Worm (Caenorhabditis elegans) whole organism, L1 larva: Measurements from ENCODE around the gene B0546.3.

ENCODE experiments used
- C04F5.9 ChIP-seq: sonication (generic microtip); optimal IDR thresholded peaks from 2 replicates; lab custom pipeline; 2016; ENCODE audit warnings: missing genetic modification characterization, missing compliant biosample characterization
- C34B4.2 ChIP-seq: sonication (generic microtip); optimal IDR thresholded peaks from 2 replicates; lab custom pipeline; 2017; ENCODE audit warnings: mild to moderate bottlenecking, missing genetic modification characterization, missing compliant biosample characterization
- F16B12.6 ChIP-seq: fragments of 150-350 bp; optimal IDR thresholded peaks from 2 replicates; lab custom pipeline; 2014; ENCODE audit warnings: missing biosample characterization, missing genetic modification characterization
- Y116A8C.19 ChIP-seq: sonication (generic microtip); optimal IDR thresholded peaks from 2 replicates; lab custom pipeline; 2016; ENCODE audit warnings: missing compliant biosample characterization, missing genetic modification characterization, borderline replicate concordance
- aly-2 ChIP-seq: fragments of 150-350 bp; optimal IDR thresholded peaks from 2 replicates; lab custom pipeline; 2014; ENCODE audit warnings: missing biosample characterization, missing genetic modification characterization
- ceh-8 ChIP-seq: fragments of 200-800 bp; sonication (Bioruptor generic); optimal IDR thresholded peaks from 2 replicates; lab custom pipeline; 2018; ENCODE audit warnings: mild to moderate bottlenecking, missing genetic modification characterization, moderate library complexity, missing compliant biosample characterization
- ceh-88 ChIP-seq: fragments of 200-800 bp; sonication (Bioruptor generic); IDR thresholded peaks from 2 replicates; pipeline ENCODE4 v1.3.6; 2022; ENCODE audit warnings: missing genetic modification characterization, missing compliant biosample characterization
- ceh-90 ChIP-seq: sonication (generic microtip); optimal IDR thresholded peaks from 2 replicates; lab custom pipeline; 2016; ENCODE audit warnings: missing genetic modification characterization, missing compliant biosample characterization
- ces-1 ChIP-seq: fragments of 150-350 bp; optimal IDR thresholded peaks from 2 replicates; lab custom pipeline; 2014; ENCODE audit warnings: missing biosample characterization, missing genetic modification reagents, missing genetic modification characterization
- dpl-1 ChIP-seq, 3 experiments: fragments of 150-350 bp in 2 of 3; sonication (generic microtip) in 1 of 3; optimal IDR thresholded peaks; 2 replicates each; lab custom pipeline; 2014 to 2017; ENCODE audit warnings: missing biosample characterization in 3 of 3, missing genetic modification characterization in 3 of 3, missing genetic modification reagents in 3 of 3
- dsc-1 ChIP-seq: sonication (generic microtip); optimal IDR thresholded peaks from 2 replicates; lab custom pipeline; 2016; ENCODE audit warnings: mild to moderate bottlenecking, missing genetic modification characterization, missing compliant biosample characterization
- efl-1 ChIP-seq, 4 experiments: fragments of 150-350 bp; optimal IDR thresholded peaks in 3 of 4; peaks in 1 of 4; 1 replicate in 1 of 4; 2 replicates in 3 of 4; lab custom pipeline; 2014; ENCODE audit warnings: missing biosample characterization in 2 of 4, missing genetic modification characterization in 2 of 4, missing genetic modification reagents in 2 of 4
- efl-3 ChIP-seq: fragments of 200-800 bp; sonication (Bioruptor generic); optimal IDR thresholded peaks from 2 replicates; lab custom pipeline; 2018; ENCODE audit warnings: mild to moderate bottlenecking, missing genetic modification characterization, missing compliant biosample characterization
- egl-13 ChIP-seq: sonication (generic microtip); optimal IDR thresholded peaks from 2 replicates; lab custom pipeline; 2016; ENCODE audit warnings: missing genotype, missing genetic modification reagents, missing genetic modification characterization, missing compliant biosample characterization
- ets-5 ChIP-seq: fragments of 200-800 bp; sonication (Bioruptor generic); IDR thresholded peaks from 2 replicates; pipeline ENCODE4 v1.3.6; 2022; ENCODE audit warnings: missing genetic modification characterization, missing compliant biosample characterization
- hlh-17 ChIP-seq: fragments of 200-800 bp; sonication (Bioruptor generic); optimal IDR thresholded peaks from 2 replicates; lab custom pipeline; 2018; ENCODE audit warnings: missing genetic modification characterization, mild to moderate bottlenecking, missing compliant biosample characterization, moderate library complexity, borderline replicate concordance
- hlh-4 ChIP-seq: sonication (generic microtip); optimal IDR thresholded peaks from 2 replicates; lab custom pipeline; 2016; ENCODE audit warnings: mild to moderate bottlenecking, missing genetic modification characterization, missing compliant biosample characterization
- hpl-2 ChIP-seq: fragments of 150-350 bp; optimal IDR thresholded peaks from 2 replicates; lab custom pipeline; 2014; ENCODE audit warnings: missing biosample characterization, missing genetic modification reagents, missing genetic modification characterization
- irx-1 ChIP-seq: sonication (generic microtip); optimal IDR thresholded peaks from 2 replicates; lab custom pipeline; 2016; ENCODE audit warnings: missing genetic modification characterization, missing compliant biosample characterization
- isw-1 ChIP-seq: fragments of 200-800 bp; sonication (Bioruptor generic); IDR thresholded peaks from 2 replicates; pipeline ENCODE4 v1.3.6; 2022; ENCODE audit warnings: missing genetic modification characterization, missing compliant biosample characterization
- jun-1 ChIP-seq: fragments of 150-350 bp; optimal IDR thresholded peaks from 2 replicates; lab custom pipeline; 2014; ENCODE audit warnings: missing biosample characterization, missing genetic modification reagents, missing genetic modification characterization
- lin-13 ChIP-seq: fragments of 150-350 bp; optimal IDR thresholded peaks from 2 replicates; lab custom pipeline; 2014; ENCODE audit warnings: missing biosample characterization, missing genetic modification reagents, missing genetic modification characterization
- lin-14 ChIP-seq: fragments of 200-800 bp; sonication (Bioruptor generic); optimal IDR thresholded peaks from 2 replicates; lab custom pipeline; 2018; ENCODE audit warnings: mild to moderate bottlenecking, missing genetic modification characterization, moderate library complexity, missing compliant biosample characterization
- lin-35 ChIP-seq, 2 experiments: fragments of 150-350 bp; optimal IDR thresholded peaks; 2 replicates each; lab custom pipeline; 2014; ENCODE audit warnings: missing biosample characterization in 2 of 2, missing genetic modification characterization in 2 of 2, missing genetic modification reagents in 2 of 2
- mab-9 ChIP-seq: fragments of 200-800 bp; sonication (Bioruptor generic); IDR thresholded peaks from 2 replicates; pipeline ENCODE4 v1.3.6; 2022; ENCODE audit warnings: missing genetic modification reagents, missing genetic modification characterization, missing compliant biosample characterization
- mep-1 ChIP-seq: fragments of 150-350 bp; optimal IDR thresholded peaks from 2 replicates; lab custom pipeline; 2014; ENCODE audit warnings: missing biosample characterization, missing genetic modification characterization
- nhr-11 ChIP-seq: fragments of 150-350 bp; optimal IDR thresholded peaks from 2 replicates; lab custom pipeline; 2014; ENCODE audit warnings: missing biosample characterization, missing genetic modification characterization
- nhr-12 ChIP-seq: sonication (generic microtip); optimal IDR thresholded peaks from 2 replicates; lab custom pipeline; 2017; ENCODE audit warnings: missing biosample characterization, missing genetic modification characterization
- nhr-20 ChIP-seq: sonication (generic microtip); optimal IDR thresholded peaks from 2 replicates; lab custom pipeline; 2016; ENCODE audit warnings: mild to moderate bottlenecking, missing genetic modification characterization, missing compliant biosample characterization
- nhr-237 ChIP-seq: fragments of 150-350 bp; optimal IDR thresholded peaks from 2 replicates; lab custom pipeline; 2014; ENCODE audit warnings: missing biosample characterization, missing genetic modification characterization
- nhr-71 ChIP-seq: sonication (generic microtip); optimal IDR thresholded peaks from 2 replicates; lab custom pipeline; 2016; ENCODE audit warnings: mild to moderate bottlenecking, missing genetic modification characterization, moderate library complexity, missing compliant biosample characterization
- nhr-76 ChIP-seq: sonication (generic microtip); optimal IDR thresholded peaks from 2 replicates; lab custom pipeline; 2017; ENCODE audit warnings: missing biosample characterization, missing genetic modification characterization
- nhr-77 ChIP-seq: fragments of 150-350 bp; optimal IDR thresholded peaks from 2 replicates; lab custom pipeline; 2014; ENCODE audit warnings: missing biosample characterization, missing genetic modification characterization
- nhr-84 ChIP-seq: sonication (generic microtip); optimal IDR thresholded peaks from 2 replicates; lab custom pipeline; 2017; ENCODE audit warnings: missing biosample characterization, missing genetic modification characterization
- nhr-85 ChIP-seq: sonication (generic microtip); peaks from one replicate; lab custom pipeline; 2016; ENCODE audit warnings: missing genetic modification characterization, inconsistent platforms, missing compliant biosample characterization
- nhr-90 ChIP-seq: sonication (generic microtip); optimal IDR thresholded peaks from 2 replicates; lab custom pipeline; 2016; ENCODE audit warnings: mild to moderate bottlenecking, missing genetic modification characterization, missing compliant biosample characterization; ENCODE audit not compliant: poor library complexity
- pqm-1 ChIP-seq: sonication (generic microtip); optimal IDR thresholded peaks from 3 replicates; lab custom pipeline; 2017; ENCODE audit warnings: missing biosample characterization, missing genetic modification characterization
- skn-1 ChIP-seq: fragments of 150-350 bp; optimal IDR thresholded peaks from 2 replicates; lab custom pipeline; 2014; ENCODE audit warnings: missing biosample characterization, missing genetic modification characterization
- snu-23 ChIP-seq: sonication (generic microtip); optimal IDR thresholded peaks from 2 replicates; lab custom pipeline; 2016; ENCODE audit warnings: missing genetic modification characterization, missing compliant biosample characterization
- sox-4 ChIP-seq: sonication (generic microtip); optimal IDR thresholded peaks from 2 replicates; lab custom pipeline; 2016; ENCODE audit warnings: missing genetic modification characterization, missing compliant biosample characterization
- sptf-1 ChIP-seq: fragments of 150-350 bp; optimal IDR thresholded peaks from 2 replicates; lab custom pipeline; 2014; ENCODE audit warnings: missing biosample characterization, missing genetic modification characterization
- sup-37 ChIP-seq: fragments of 200-800 bp; sonication (Bioruptor generic); optimal IDR thresholded peaks from 2 replicates; lab custom pipeline; 2018; ENCODE audit warnings: mild to moderate bottlenecking, missing genetic modification characterization, missing compliant biosample characterization
- swsn-7 ChIP-seq: sonication (generic microtip); optimal IDR thresholded peaks from 2 replicates; lab custom pipeline; 2016; ENCODE audit warnings: missing genetic modification characterization, missing compliant biosample characterization
- tlp-1 ChIP-seq: fragments of 150-350 bp; optimal IDR thresholded peaks from 2 replicates; lab custom pipeline; 2014; ENCODE audit warnings: missing biosample characterization, missing genetic modification characterization
- unc-130 ChIP-seq: fragments of 150-350 bp; optimal IDR thresholded peaks from 2 replicates; lab custom pipeline; 2017; ENCODE audit warnings: missing biosample characterization, missing genetic modification characterization, inconsistent platforms
- unc-30 ChIP-seq: sonication (generic microtip); optimal IDR thresholded peaks from 2 replicates; lab custom pipeline; 2017; ENCODE audit warnings: missing biosample characterization, missing genetic modification characterization
- unc-62 ChIP-seq: fragments of 150-350 bp; optimal IDR thresholded peaks from 2 replicates; lab custom pipeline; 2014; ENCODE audit warnings: missing biosample characterization, missing genetic modification reagents, missing genetic modification characterization
- vab-15 ChIP-seq: sonication (generic microtip); optimal IDR thresholded peaks from 2 replicates; lab custom pipeline; 2017; ENCODE audit warnings: missing genotype, mild to moderate bottlenecking, missing genetic modification characterization, missing compliant biosample characterization
- zag-1 ChIP-seq: fragments of 150-350 bp; optimal IDR thresholded peaks from 2 replicates; lab custom pipeline; 2014; ENCODE audit warnings: missing biosample characterization, missing genetic modification characterization
- ztf-4 ChIP-seq: fragments of 150-350 bp; optimal IDR thresholded peaks from 2 replicates; lab custom pipeline; 2014; ENCODE audit warnings: missing biosample characterization, missing genetic modification characterization

The B0546.3 gene

DNA sequence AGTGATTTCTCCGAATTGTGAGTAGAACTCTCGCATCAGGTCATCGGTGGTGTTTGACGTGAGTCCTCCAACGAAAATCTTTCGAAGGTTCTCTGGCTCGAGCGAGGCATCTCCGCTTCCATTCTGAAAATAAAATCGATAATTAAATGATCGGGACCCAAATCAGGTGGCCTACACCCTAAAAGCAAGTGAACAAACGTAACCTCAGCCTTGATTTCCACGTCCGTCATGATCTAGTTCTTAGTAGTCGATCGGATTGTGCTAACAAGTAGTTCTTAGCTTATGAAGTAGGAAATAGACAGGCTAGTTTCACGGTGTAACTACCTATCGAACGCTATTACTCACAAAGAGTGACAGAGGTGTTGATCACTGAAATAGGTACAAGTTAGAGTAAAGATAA lies 44.5 kb downstream of the B0546.3 start:
- TF ChIP-seq unc-130 (tag; lab: Kevin White, UChicago) (no peak), nhr-76 (tag; lab: Kevin White, UChicago) (no peak), nhr-84 (tag; lab: Kevin White, UChicago) (no peak), efl-1 (optimal IDR thresholded peaks at IDR 0.05; lab: Kevin White, UChicago) (no peak), efl-1 (GFP tag; optimal IDR thresholded peaks at IDR 0.05 in 1 of 2; lab: Kevin White, UChicago) (peak in 1 of 2 experiments; percentile 81)
- TF ChIP-seq, all 84 proteins: peak for 1

DNA sequence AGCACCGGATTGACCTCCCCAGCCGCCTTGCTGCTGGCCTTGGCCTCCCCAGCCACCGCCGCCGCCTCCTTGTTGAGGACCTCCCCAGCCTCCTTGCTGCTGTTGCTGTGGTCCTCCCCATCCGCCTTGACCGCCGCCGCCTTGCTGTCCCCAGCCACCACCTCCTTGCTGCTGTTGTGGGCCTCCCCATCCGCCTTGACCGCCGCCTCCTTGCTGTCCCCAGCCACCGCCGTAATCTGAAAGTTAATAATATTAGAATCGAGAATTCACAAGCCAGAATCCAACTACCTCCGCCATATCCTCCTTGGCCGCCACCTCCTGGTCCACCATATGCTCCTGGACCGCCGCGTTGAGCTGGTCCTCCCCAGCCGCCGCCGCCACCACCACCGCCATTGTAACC lies 45.4 kb downstream of the B0546.3 start:
- TF ChIP-seq zag-1 = no peak
- peak; percentile 89 for TF ChIP-seq ceh-8 (GFP tag; lab: Kevin White, UChicago)

DNA sequence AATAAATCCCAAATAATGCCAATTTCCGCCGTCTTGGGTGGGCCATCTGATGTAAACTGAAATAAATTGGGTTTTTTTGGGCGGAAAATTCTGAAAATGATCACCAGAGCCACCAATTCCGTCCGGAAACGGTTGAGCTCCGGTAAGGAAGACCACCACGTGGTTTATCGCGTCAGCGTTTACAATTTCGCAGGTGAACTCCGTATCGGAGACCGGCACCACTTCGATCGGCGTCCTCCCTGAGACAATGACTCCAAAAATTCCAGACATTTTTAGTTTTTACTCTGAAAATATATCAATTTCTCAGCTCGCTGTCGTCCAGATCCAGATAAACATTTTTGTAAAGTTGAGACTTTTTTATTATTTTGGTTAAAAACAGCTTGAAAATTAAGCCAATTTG lies 46.1 kb downstream of the B0546.3 start, which contains the start of gene F42A6.6:
Gene F42A6.6 (minus strand): TSS at position 289 of the 400 bp plus-strand sequence.
- TF ChIP-seq hlh-4 (no peak), swsn-7 (tag; lab: Kevin White, UChicago) (peak; percentile 6), vab-15 (tag; lab: Kevin White, UChicago) (no peak), egl-13 (tag; lab: Kevin White, UChicago) (no peak), skn-1 (tag; lab: Kevin White, UChicago) (no peak), ztf-4 (peak; percentile 8), nhr-90 (tag; lab: Kevin White, UChicago) (no peak), sox-4 (no peak), nhr-237 (tag; lab: Kevin White, UChicago) (no peak), lin-13 (GFP tag; lab: Kevin White, UChicago) (no peak), ets-5 (GFP tag; lab: Robert Waterston, UW) (no peak), nhr-77 (tag; lab: Kevin White, UChicago) (no peak), Y116A8C.19 (no peak), isw-1 (GFP tag; lab: Robert Waterston, UW) (no peak), nhr-12 (no peak), dsc-1 (tag; lab: Kevin White, UChicago) (no peak), dpl-1 (GFP tag; optimal IDR thresholded peaks at IDR 0.05; lab: Kevin White, UChicago) (no peak), efl-3 (no peak), irx-1 (tag; lab: Kevin White, UChicago) (no peak), tlp-1 (tag; lab: Kevin White, UChicago) (no peak), unc-130 (tag; lab: Kevin White, UChicago) (no peak), ceh-90 (no peak), mab-9 (no peak), ces-1 (GFP tag; lab: Kevin White, UChicago) (no peak), ceh-8 (GFP tag; lab: Kevin White, UChicago) (no peak), lin-35 (GFP tag; optimal IDR thresholded peaks at IDR 0.05; lab: Kevin White, UChicago) (peak in 1 of 2 experiments; percentile 29), nhr-11 (tag; lab: Kevin White, UChicago) (no peak), unc-30 (tag; lab: Kevin White, UChicago) (no peak), ceh-88 (GFP tag; lab: Robert Waterston, UW) (no peak), unc-62 (GFP tag; lab: Kevin White, UChicago) (no peak), aly-2 (tag; lab: Kevin White, UChicago) (peak; percentile 47), sup-37 (GFP tag; lab: Kevin White, UChicago) (no peak), mep-1 (tag; lab: Kevin White, UChicago) (no peak), hpl-2 (GFP tag; lab: Kevin White, UChicago) (no peak), nhr-85 (peak; percentile 64), nhr-71 (peak; percentile 40), hlh-17 (GFP tag; lab: Kevin White, UChicago) (no peak), C04F5.9 (tag; lab: Kevin White, UChicago) (no peak), pqm-1 (no peak), nhr-20 (tag; lab: Kevin White, UChicago) (no peak), F16B12.6 (tag; lab: Kevin White, UChicago) (no peak), jun-1 (tag; lab: Kevin White, UChicago) (no peak), C34B4.2 (tag; lab: Kevin White, UChicago) (no peak), sptf-1 (tag; lab: Kevin White, UChicago) (no peak), snu-23 (GFP tag; lab: Kevin White, UChicago) (peak; percentile 18), lin-14 (no peak)
